Worm (Caenorhabditis elegans): ENCODE measurements around the gene rps-23.

Gene rps-23

ce11 chrIV:12391003-12391637 is at the start of gene rps-23, which contains the start of gene dpm-3 (continued):
- TF ChIP-seq ztf-18 (tag; optimal IDR thresholded peaks at IDR 0.05) (peak; percentile 63), unc-130 (GFP tag; optimal IDR thresholded peaks at IDR 0.05) (peak; percentile 97), ztf-25 (GFP tag; IDR thresholded peaks at IDR 0.05) (peak; percentile 96), ztf-3 (GFP tag; optimal IDR thresholded peaks at IDR 0.05) (no peak), akir-1 (GFP tag; optimal IDR thresholded peaks at IDR 0.05) (no peak), lin-40 (tag; optimal IDR thresholded peaks at IDR 0.05) (no peak), hlh-12 (tag; optimal IDR thresholded peaks at IDR 0.05) (no peak), let-607 (tag; optimal IDR thresholded peaks at IDR 0.05) (peak; percentile 55 to 90), egl-44 (GFP tag; IDR thresholded peaks at IDR 0.05) (peak; percentile 82), T07F8.4 (tag; optimal IDR thresholded peaks at IDR 0.05) (peak; percentile 80), ceh-100 (GFP tag; IDR thresholded peaks at IDR 0.05) (peak; percentile 83), tlf-1 (GFP tag; optimal IDR thresholded peaks at IDR 0.05) (peak; percentile 95), tbp1 (GFP tag; optimal IDR thresholded peaks at IDR 0.05) (peak; percentile 75), zfh-2 (GFP tag; conservative IDR thresholded peaks at IDR 0.05) (peak; percentile 58; the same call in 1 of the 2 replicates), pha-4 (tag; optimal IDR thresholded peaks at IDR 0.05) (peak; percentile 93), lsy-27 (tag; optimal IDR thresholded peaks at IDR 0.05; ENCODE audit: borderline replicate concordance, insufficient read depth) (no peak), F49E8.2 (tag; optimal IDR thresholded peaks at IDR 0.05; ENCODE audit: insufficient read depth) (peak; percentile 87), dpff-1 (tag; optimal IDR thresholded peaks at IDR 0.05) (no peak), ztf-28 (GFP tag; IDR thresholded peaks at IDR 0.05) (peak; percentile 98), sptf-2 (GFP tag; optimal IDR thresholded peaks at IDR 0.05) (peak; percentile 40), Y95B8A.8 (GFP tag; IDR thresholded peaks at IDR 0.05) (peak; percentile 94), F33H1.4 (GFP tag; IDR thresholded peaks at IDR 0.05) (peak; percentile 98), ceh-58 (GFP tag; IDR thresholded peaks at IDR 0.05) (no peak), unc-62 (GFP tag; optimal IDR thresholded peaks at IDR 0.05) (no peak), Y53F4B.3 (GFP tag; IDR thresholded peaks at IDR 0.05) (peak; percentile 77; the same call in 1 of the 2 replicates), mes-4 (tag; optimal IDR thresholded peaks at IDR 0.05) (no peak), nhr-80 (tag; optimal IDR thresholded peaks at IDR 0.05) (peak; percentile 83), B0035.1 (tag; optimal IDR thresholded peaks at IDR 0.05) (peak; percentile 40), nfya-2 (GFP tag; IDR thresholded peaks at IDR 0.05) (0 out of 2 replicates have a peak, but pooled peaks have one; percentile 73), F52B5.7 (tag; optimal IDR thresholded peaks at IDR 0.05) (peak; percentile 71), ceh-91 (GFP tag; IDR thresholded peaks at IDR 0.05) (peak; percentile 95), ama-1 (optimal IDR thresholded peaks at IDR 0.05) (no peak), ama-1 (GFP tag; optimal IDR thresholded peaks at IDR 0.05) (no peak)

- no peak for TF ChIP-seq athp-1 (tag; optimal IDR thresholded peaks at IDR 0.05)
- TF ChIP-seq F52B5.7 (tag; optimal IDR thresholded peaks at IDR 0.05) = no peak
- no peak for TF ChIP-seq sdz-38 (tag; optimal IDR thresholded peaks at IDR 0.05)
- no peak for TF ChIP-seq F33H1.4 (GFP tag; IDR thresholded peaks at IDR 0.05)
- TF ChIP-seq lin-35 (GFP tag; optimal IDR thresholded peaks at IDR 0.05) = no peak
- TF ChIP-seq let-607 (tag; optimal IDR thresholded peaks at IDR 0.05) = no peak
Observed at ce11 chrIV:12438359-12438758, 47.5 kb upstream of the rps-23 start, which contains the start of gene clec-185. Gene clec-185 (plus strand): TSS chrIV:12438659.

- no peak for TF ChIP-seq athp-1 (tag; optimal IDR thresholded peaks at IDR 0.05)
- TF ChIP-seq nhr-120 (GFP tag; IDR thresholded peaks at IDR 0.05) = no peak
- TF ChIP-seq F39B2.1 (GFP tag; IDR thresholded peaks at IDR 0.05) = no peak
- no peak for TF ChIP-seq K12H6.12 (tag; optimal IDR thresholded peaks at IDR 0.05)
- TF ChIP-seq nhr-80 (tag; optimal IDR thresholded peaks at IDR 0.05) = peak; percentile 74
- TF ChIP-seq B0261.1 (tag; optimal IDR thresholded peaks at IDR 0.05) = no peak
Observed at ce11 chrIV:12435442-12435841, 44.6 kb upstream of the rps-23 start, which contains the start of gene irg-4. Gene irg-4 (plus strand): TSS chrIV:12435833.

Measured in whole organism, young adult.